Fruit fly (Drosophila melanogaster): ENCODE data around the gene CG5001.

CG5001 gene

dm6 chr2L:1172704-1173107 lies 12.9 kb upstream of the CG5001 start, which contains the start of the genes Charon and CG4887 (continued):
- no peak for TF ChIP-seq CG18262 (tag; optimal IDR thresholded peaks at IDR 0.05)
- TF ChIP-seq wek (GFP tag; optimal IDR thresholded peaks at IDR 0.05) = no peak
- peak; percentile 66 for TF ChIP-seq CG5245 (GFP tag; optimal IDR thresholded peaks at IDR 0.05)
- TF ChIP-seq Fer3 (tag; optimal IDR thresholded peaks at IDR 0.05) = peak; percentile 82
- peak; percentile 75 for TF ChIP-seq CG6765 (GFP tag; optimal IDR thresholded peaks at IDR 0.05)
- TF ChIP-seq Stat92E (GFP tag; optimal IDR thresholded peaks at IDR 0.05) = peak in 1 of 3 experiments; percentile 15
- TF ChIP-seq Jarid2 (GFP tag; optimal IDR thresholded peaks at IDR 0.05) = no peak
- TF ChIP-seq Myb (GFP tag; optimal IDR thresholded peaks at IDR 0.05) = peak; percentile 83
- no peak for TF ChIP-seq fru (optimal IDR thresholded peaks at IDR 0.05)
- peak; percentile 73 for TF ChIP-seq HHEX (GFP tag; optimal IDR thresholded peaks at IDR 0.05)
- TF ChIP-seq CG15696 (tag; optimal IDR thresholded peaks at IDR 0.05) = peak; percentile 87
- no peak for TF ChIP-seq CG6254 (GFP tag; optimal IDR thresholded peaks at IDR 0.05)
- TF ChIP-seq Mes4 (GFP tag; optimal IDR thresholded peaks at IDR 0.05) = peak; percentile 67
- TF ChIP-seq ci (GFP tag; IDR thresholded peaks at IDR 0.05) = peak; percentile 76
- TF ChIP-seq CG9876 (GFP tag; optimal IDR thresholded peaks at IDR 0.05) = peak; percentile 71
- TF ChIP-seq crp (GFP tag; optimal IDR thresholded peaks at IDR 0.05) = peak in 1 of 2 experiments; percentile 52
- TF ChIP-seq sens (GFP tag) = peak; percentile 97
- peak; percentile 46 for TF ChIP-seq schlank (tag; optimal IDR thresholded peaks at IDR 0.05)
- TF ChIP-seq CG11093 (GFP tag; IDR thresholded peaks at IDR 0.05) = peak; percentile 70; the same call in 2 of the 3 replicates
- TF ChIP-seq NC2α (GFP tag; optimal IDR thresholded peaks at IDR 0.05) = peak; percentile 59
- 0 out of 3 replicates have a peak, but pooled peaks have one; percentile 28 for TF ChIP-seq CG7963 (GFP tag; IDR thresholded peaks at IDR 0.05; ENCODE audit: partially characterized antibody)
- TF ChIP-seq otp (GFP tag; IDR thresholded peaks at IDR 0.05) = no peak
- TF ChIP-seq stwl (tag; optimal IDR thresholded peaks at IDR 0.05) = peak; percentile 77
- TF ChIP-seq CG18764 (GFP tag; optimal IDR thresholded peaks at IDR 0.05) = no peak
- TF ChIP-seq zfh1 (GFP tag; IDR thresholded peaks at IDR 0.05) = peak; percentile 77
- peak; percentile 27 for TF ChIP-seq gfzf (GFP tag; optimal IDR thresholded peaks at IDR 0.05)
- peak; percentile 43; the same call in 1 of the 2 replicates for TF ChIP-seq Adf1 (GFP tag; IDR thresholded peaks at IDR 0.05)
- peak; percentile 41; the same call in 1 of the 3 replicates for TF ChIP-seq CG11695 (GFP tag; IDR thresholded peaks at IDR 0.05)
- no peak for TF ChIP-seq nau (GFP tag; optimal IDR thresholded peaks at IDR 0.05)
- TF ChIP-seq CG7556 (GFP tag; optimal IDR thresholded peaks at IDR 0.05) = no peak
- peak; percentile 80 for TF ChIP-seq CG17385 (GFP tag; optimal IDR thresholded peaks at IDR 0.05)
- peak; percentile 90 for TF ChIP-seq HLH54F (GFP tag; optimal IDR thresholded peaks at IDR 0.05)
- peak; percentile 33; the same call in 1 of the 2 replicates for TF ChIP-seq CG5953 (GFP tag; IDR thresholded peaks at IDR 0.05)
- TF ChIP-seq CG8478 (optimal IDR thresholded peaks at IDR 0.05) = no peak
- TF ChIP-seq ato (GFP tag; IDR thresholded peaks at IDR 0.05; ENCODE audit: partially characterized antibody) = peak; percentile 25; the same call in 1 of the 2 replicates
- TF ChIP-seq E2f2 (GFP tag; IDR thresholded peaks at IDR 0.05) = peak; percentile 65; the same call in 1 of the 2 replicates
- TF ChIP-seq CG13296 (GFP tag; optimal IDR thresholded peaks at IDR 0.05) = peak; percentile 78
- TF ChIP-seq CG2129 (GFP tag; IDR thresholded peaks at IDR 0.05; ENCODE audit: partially characterized antibody) = peak; percentile 41; the same call in 1 of the 2 replicates
- TF ChIP-seq lbe (GFP tag; optimal IDR thresholded peaks at IDR 0.05) = no peak
- TF ChIP-seq row (GFP tag; IDR thresholded peaks at IDR 0.05) = peak; percentile 95
- peak; percentile 45 for TF ChIP-seq NK7.1 (GFP tag; optimal IDR thresholded peaks at IDR 0.05)
- peak; percentile 84 for TF ChIP-seq CG16863 (GFP tag; optimal IDR thresholded peaks at IDR 0.05)
- TF ChIP-seq corto (GFP tag; optimal IDR thresholded peaks at IDR 0.05) = no peak
- TF ChIP-seq CG15011 (GFP tag; optimal IDR thresholded peaks at IDR 0.05) = no peak
- TF ChIP-seq CG1024 (GFP tag; IDR thresholded peaks at IDR 0.05) = peak; percentile 53; the same call in 1 of the 2 replicates
- TF ChIP-seq CG2116 (GFP tag; optimal IDR thresholded peaks at IDR 0.05) = peak; percentile 73
- peak; percentile 76 for TF ChIP-seq Atf3 (GFP tag; optimal IDR thresholded peaks at IDR 0.05)
- TF ChIP-seq Side (GFP tag; optimal IDR thresholded peaks at IDR 0.05) = peak; percentile 85
- TF ChIP-seq Hr3 (GFP tag; optimal IDR thresholded peaks at IDR 0.05) = peak; percentile 83
- TF ChIP-seq Hey (tag; optimal IDR thresholded peaks at IDR 0.05) = no peak
- peak; percentile 71 for TF ChIP-seq ssp (GFP tag; IDR thresholded peaks at IDR 0.05)

All from whole organism, embryonic.